Fruit fly (Drosophila melanogaster): ENCODE measurements around the gene mge.
A peak's percentile ranks its signal among the peaks of the same experiment; 100 is the strongest.

The mge gene

dm6 chr3L:3875004-3875403, 34.7 kb downstream of the mge start (continued):
- no peak for TF ChIP-seq CG9215 (GFP tag; IDR thresholded peaks at IDR 0.05)
- no peak for TF ChIP-seq run (tag; optimal IDR thresholded peaks at IDR 0.05)
- TF ChIP-seq gem (tag; optimal IDR thresholded peaks at IDR 0.05) = peak; percentile 72
- TF ChIP-seq MESR4 (GFP tag; optimal IDR thresholded peaks at IDR 0.05) = no peak
- TF ChIP-seq al (GFP tag; IDR thresholded peaks at IDR 0.05) = no peak
- TF ChIP-seq prd (optimal IDR thresholded peaks at IDR 0.05) = no peak
- peak; percentile 70; the same call in 2 of the 3 replicates for TF ChIP-seq prd (GFP tag; IDR thresholded peaks at IDR 0.05)
- TF ChIP-seq CG7839 (tag; optimal IDR thresholded peaks at IDR 0.05) = peak; percentile 54
- no peak for TF ChIP-seq CG17802 (tag; optimal IDR thresholded peaks at IDR 0.05)
- no peak for TF ChIP-seq CG6254 (GFP tag; optimal IDR thresholded peaks at IDR 0.05)
- TF ChIP-seq CG2116 (GFP tag; optimal IDR thresholded peaks at IDR 0.05) = peak; percentile 5
- no peak for TF ChIP-seq dan (GFP tag; IDR thresholded peaks at IDR 0.05)
- TF ChIP-seq CG3726 (GFP tag; IDR thresholded peaks at IDR 0.05) = no peak
- TF ChIP-seq chn (GFP tag; optimal IDR thresholded peaks at IDR 0.05) = peak; percentile 40
- no peak for TF ChIP-seq caup (GFP tag; optimal IDR thresholded peaks at IDR 0.05; ENCODE audit: severe bottlenecking)
- no peak for TF ChIP-seq BEAF-32 (GFP tag; optimal IDR thresholded peaks at IDR 0.05)
- TF ChIP-seq Atf3 (GFP tag; optimal IDR thresholded peaks at IDR 0.05) = peak; percentile 6
- TF ChIP-seq dmrt11E (tag; optimal IDR thresholded peaks at IDR 0.05) = peak; percentile 84
- no peak for TF ChIP-seq CTCF (GFP tag; optimal IDR thresholded peaks at IDR 0.05)
- TF ChIP-seq CG4617 (GFP tag; optimal IDR thresholded peaks at IDR 0.05; ENCODE audit: borderline replicate concordance) = no peak
- TF ChIP-seq Lhr (GFP tag; optimal IDR thresholded peaks at IDR 0.05) = peak; percentile 3
- TF ChIP-seq odd (GFP tag; optimal IDR thresholded peaks at IDR 0.05) = no peak
- TF ChIP-seq pan (optimal IDR thresholded peaks at IDR 0.05) = no peak
- TF ChIP-seq pan (GFP tag; optimal IDR thresholded peaks at IDR 0.05 in 1 of 2, IDR thresholded peaks at IDR 0.05 in 1 of 2) = no peak
- TF ChIP-seq zf30C (GFP tag; optimal IDR thresholded peaks at IDR 0.05) = peak; percentile 62
- TF ChIP-seq CG8290 (GFP tag; optimal IDR thresholded peaks at IDR 0.05) = no peak
- no peak for TF ChIP-seq CG8290 (tag; optimal IDR thresholded peaks at IDR 0.05)
- TF ChIP-seq Blimp-1 (GFP tag; optimal IDR thresholded peaks at IDR 0.05) = peak; percentile 33
- TF ChIP-seq fd96Cb (tag; optimal IDR thresholded peaks at IDR 0.05) = peak; percentile 32
- no peak for TF ChIP-seq Poxn (GFP tag; IDR thresholded peaks at IDR 0.05)
- no peak for TF ChIP-seq Hey (tag; optimal IDR thresholded peaks at IDR 0.05)
- TF ChIP-seq CG3407 (GFP tag; optimal IDR thresholded peaks at IDR 0.05) = peak; percentile 44
- TF ChIP-seq CG10959 (GFP tag; IDR thresholded peaks at IDR 0.05) = peak; percentile 35
- no peak for TF ChIP-seq CrebB (tag; optimal IDR thresholded peaks at IDR 0.05)
- TF ChIP-seq Ptx1 (GFP tag; IDR thresholded peaks at IDR 0.05) = peak; percentile 29; the same call in 1 of the 2 replicates
- TF ChIP-seq so (GFP tag; IDR thresholded peaks at IDR 0.05) = 0 out of 3 replicates have a peak, but pooled peaks have one; percentile 25
- peak; percentile 7 for TF ChIP-seq ems (GFP tag; optimal IDR thresholded peaks at IDR 0.05)
- TF ChIP-seq CG31441 (GFP tag; IDR thresholded peaks at IDR 0.05) = peak; percentile 61
- TF ChIP-seq CG7372 (GFP tag; IDR thresholded peaks at IDR 0.05) = 0 out of 2 replicates have a peak, but pooled peaks have one; percentile 17
- TF ChIP-seq pum (GFP tag; optimal IDR thresholded peaks at IDR 0.05) = peak; percentile 54
- no peak for TF ChIP-seq ttk (GFP tag; IDR thresholded peaks at IDR 0.05)
- TF ChIP-seq BtbVII (GFP tag; optimal IDR thresholded peaks at IDR 0.05) = no peak
- peak; percentile 63 for TF ChIP-seq CG8388 (GFP tag; optimal IDR thresholded peaks at IDR 0.05)
- no peak for TF ChIP-seq peb (GFP tag; IDR thresholded peaks at IDR 0.05)
- no peak for TF ChIP-seq onecut (GFP tag; IDR thresholded peaks at IDR 0.05)
- TF ChIP-seq esg (GFP tag; conservative IDR thresholded peaks at IDR 0.05) = 0 out of 2 replicates have a peak, but pooled peaks have one; percentile 18
- no peak for TF ChIP-seq lab (GFP tag; optimal IDR thresholded peaks at IDR 0.05)
- TF ChIP-seq eve (GFP tag; optimal IDR thresholded peaks at IDR 0.05) = peak in 1 of 2 experiments; percentile 47
- no peak for TF ChIP-seq CG14667 (GFP tag; IDR thresholded peaks at IDR 0.05)
- 0 out of 3 replicates have a peak, but pooled peaks have one; percentile 23 for TF ChIP-seq ase (GFP tag; IDR thresholded peaks at IDR 0.05)
- TF ChIP-seq chinmo (GFP tag; IDR thresholded peaks at IDR 0.05; ENCODE audit: partially characterized antibody) = no peak
- no peak for TF ChIP-seq NfI (GFP tag; optimal IDR thresholded peaks at IDR 0.05)

All from whole organism, embryonic.